Fruit fly (Drosophila melanogaster): ENCODE measurements around the gene CG10863.

DNA sequence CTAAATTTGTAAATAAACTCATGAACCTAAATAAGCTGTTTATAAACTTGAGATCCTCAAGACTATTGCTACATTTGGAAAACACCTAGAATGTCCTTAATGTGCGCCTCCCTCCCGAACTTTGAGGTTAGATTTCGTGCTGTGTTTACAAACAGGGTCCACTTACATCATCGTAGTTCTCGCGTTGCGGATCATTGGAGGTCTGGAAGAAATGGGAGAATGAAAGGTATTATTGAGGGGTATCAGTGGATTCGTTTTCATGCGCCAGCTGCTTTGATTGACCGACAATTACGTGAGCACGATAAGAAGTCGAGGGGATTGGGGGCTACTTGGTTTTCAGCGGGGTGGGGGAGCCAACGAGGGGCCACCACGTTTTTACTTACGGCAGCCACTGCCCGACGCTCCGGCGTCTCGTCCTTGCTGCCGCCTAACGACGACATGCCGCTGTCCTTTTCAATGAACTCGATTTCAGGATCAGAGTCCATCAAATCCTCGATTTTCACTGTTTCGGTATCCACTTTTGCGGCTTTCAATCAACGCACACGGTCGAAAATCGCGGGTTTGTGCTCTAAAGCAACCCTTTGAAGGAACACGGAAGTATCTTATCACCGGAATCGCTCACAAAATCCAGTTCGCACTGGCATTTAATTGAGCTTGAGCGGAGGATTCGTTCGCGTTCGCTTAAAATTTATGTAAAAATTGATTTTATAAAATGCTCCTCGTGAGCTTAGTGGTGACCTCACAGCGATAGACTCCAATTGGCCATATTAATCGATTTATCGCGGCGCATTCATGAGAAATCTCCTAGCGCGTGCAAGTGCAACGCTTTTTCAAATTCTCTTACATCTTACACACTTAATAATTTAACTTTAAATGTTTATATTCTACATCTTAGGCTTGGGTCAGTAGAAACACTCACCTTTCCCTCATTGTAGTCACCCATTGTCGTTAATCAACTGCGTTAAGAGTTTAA lies 33.1 kb downstream of the CG10863 start:
- TF ChIP-seq pan (optimal IDR thresholded peaks at IDR 0.05) (no peak), Abd-B (GFP tag; optimal IDR thresholded peaks at IDR 0.05) (no peak), Jra (GFP tag; optimal IDR thresholded peaks at IDR 0.05) (no peak), CG32264 (GFP tag; optimal IDR thresholded peaks at IDR 0.05) (no peak), N (GFP tag; optimal IDR thresholded peaks at IDR 0.05) (no peak), dsf (GFP tag; optimal IDR thresholded peaks at IDR 0.05; ENCODE audit: borderline replicate concordance) (no peak), br (GFP tag; optimal IDR thresholded peaks at IDR 0.05) (no peak), tai (GFP tag; optimal IDR thresholded peaks at IDR 0.05) (no peak)
